Worm (Caenorhabditis elegans) whole organism, L3 larva: Measurements from ENCODE around the gene R10D12.1.

ENCODE experiments used
- ama-1 ChIP-seq: fragments of 150-350 bp; optimal IDR thresholded peaks from 2 replicates; lab custom pipeline; 2018
- egl-27 ChIP-seq: sonication (generic microtip); optimal IDR thresholded peaks from 4 replicates; lab custom pipeline; 2017; ENCODE audit warnings: missing biosample characterization, missing genetic modification reagents, missing genetic modification characterization
- mml-1 ChIP-seq: fragments of 150-350 bp; sonication (generic microtip); optimal IDR thresholded peaks from 3 replicates; lab custom pipeline; 2014; ENCODE audit warnings: missing biosample characterization, missing genetic modification characterization
- nhr-23 ChIP-seq: fragments of 150-350 bp; optimal IDR thresholded peaks from 2 replicates; lab custom pipeline; 2014; ENCODE audit warnings: missing biosample characterization, missing genetic modification reagents, missing genetic modification characterization
- nhr-77 ChIP-seq: fragments of 150-350 bp; optimal IDR thresholded peaks from 2 replicates; lab custom pipeline; 2014; ENCODE audit warnings: missing biosample characterization, missing genetic modification characterization
- pqm-1 ChIP-seq: fragments of 150-350 bp; optimal IDR thresholded peaks from 2 replicates; lab custom pipeline; 2017; ENCODE audit warnings: missing biosample characterization, missing genetic modification characterization, inconsistent platforms
- snpc-4 ChIP-seq: fragments of 150-350 bp; optimal IDR thresholded peaks from 2 replicates; lab custom pipeline; 2014; ENCODE audit warnings: missing biosample characterization, missing genetic modification characterization
- tbx-2 ChIP-seq: sonication (generic microtip); optimal IDR thresholded peaks from 2 replicates; lab custom pipeline; 2016; ENCODE audit warnings: mild to moderate bottlenecking, missing genetic modification characterization, missing compliant biosample characterization
- unc-62 ChIP-seq: fragments of 150-350 bp; sonication (generic microtip); optimal IDR thresholded peaks from 4 replicates; lab custom pipeline; 2014; ENCODE audit warnings: missing biosample characterization, missing genetic modification reagents, missing genetic modification characterization

ce11 chrV:13887358-13887757 is 47.1 kb downstream of the R10D12.1 start, which contains the start of gene srsx-19:
- TF ChIP-seq unc-62 (no peak), nhr-23 (tag; lab: Kevin White, UChicago) (no peak), ama-1 (lab: Kevin White, UChicago) (no peak), egl-27 (tag; lab: Kevin White, UChicago) (no peak), snpc-4 (tag; lab: Kevin White, UChicago) (no peak), nhr-77 (tag; lab: Kevin White, UChicago) (no peak), mml-1 (tag; lab: Kevin White, UChicago) (no peak), pqm-1 (no peak), tbx-2 (tag; lab: Kevin White, UChicago) (no peak)
